Fruit fly (Drosophila melanogaster) whole organism, embryonic: ENCODE results near the gene Fit2.

ENCODE experiments used
- Atf-2 ChIP-seq: fragments of 200-800 bp; sonication (Bioruptor generic); optimal IDR thresholded peaks from 2 replicates; lab custom pipeline; 2016; ENCODE audit warnings: missing biosample characterization, missing genetic modification characterization
- Bteb2 ChIP-seq: fragments of 200-800 bp; sonication (Bioruptor generic); optimal IDR thresholded peaks from 2 replicates; lab custom pipeline; 2016; ENCODE audit warnings: missing biosample characterization, missing genetic modification characterization
- CG10267 ChIP-seq: fragments of 200-800 bp; sonication (Bioruptor generic); optimal IDR thresholded peaks from 2 replicates; lab custom pipeline; 2018; ENCODE audit warnings: missing biosample characterization, mild to moderate bottlenecking, missing genetic modification characterization, moderate library complexity
- CG11560 ChIP-seq: fragments of 200-800 bp; sonication (Bioruptor generic); IDR thresholded peaks from 3 replicates; pipeline ENCODE4 v1.3.6; 2022; ENCODE audit warnings: missing biosample characterization, missing genetic modification characterization
- CG1233 ChIP-seq: fragments of 200-800 bp; sonication (Bioruptor generic); optimal IDR thresholded peaks from 4 replicates; lab custom pipeline; 2018; ENCODE audit warnings: missing biosample characterization, mild to moderate bottlenecking, missing genetic modification characterization
- CG14441 ChIP-seq: fragments of 200-800 bp; sonication (Bioruptor generic); IDR thresholded peaks from 2 replicates; pipeline ENCODE4 v1.3.6; 2022; ENCODE audit warnings: missing biosample characterization, missing genetic modification characterization
- CG15269 ChIP-seq: fragments of 200-800 bp; sonication (Bioruptor generic); optimal IDR thresholded peaks from 2 replicates; lab custom pipeline; 2018; ENCODE audit warnings: missing biosample characterization, mild to moderate bottlenecking, missing genetic modification characterization, moderate library complexity
- CG1602 ChIP-seq: fragments of 200-800 bp; sonication (Bioruptor generic); optimal IDR thresholded peaks from 3 replicates; lab custom pipeline; 2016; ENCODE audit warnings: missing biosample characterization, missing genetic modification characterization
- CG16779 ChIP-seq: fragments of 200-800 bp; sonication (Bioruptor generic); IDR thresholded peaks from 2 replicates; pipeline ENCODE4 v1.3.6; 2022; ENCODE audit warnings: missing biosample characterization, missing genetic modification characterization
- CG17328 ChIP-seq: fragments of 200-800 bp; sonication (Bioruptor generic); IDR thresholded peaks from 2 replicates; pipeline ENCODE4 v1.3.6; 2022; ENCODE audit warnings: missing biosample characterization, missing genetic modification characterization
- CG2199 ChIP-seq: fragments of 200-800 bp; sonication (Bioruptor generic); IDR thresholded peaks from 3 replicates; pipeline ENCODE4 v1.3.6; 2022; ENCODE audit warnings: missing biosample characterization, missing genetic modification characterization
- CG33213 ChIP-seq: fragments of 200-800 bp; sonication (Bioruptor generic); optimal IDR thresholded peaks from 3 replicates; lab custom pipeline; 2016; ENCODE audit warnings: missing biosample characterization, missing genetic modification characterization
- CG4730 ChIP-seq: fragments of 200-800 bp; sonication (Bioruptor generic); IDR thresholded peaks from 2 replicates; pipeline ENCODE4 v1.3.6; 2022; ENCODE audit warnings: missing biosample characterization, missing genetic modification characterization
- CG6272 ChIP-seq: fragments of 200-800 bp; sonication (Bioruptor generic); IDR thresholded peaks from 2 replicates; pipeline ENCODE4 v1.3.6; 2022; ENCODE audit warnings: missing biosample characterization, missing genetic modification characterization
- CG6765 ChIP-seq: fragments of 200-800 bp; sonication (Bioruptor generic); optimal IDR thresholded peaks from 3 replicates; lab custom pipeline; 2017; ENCODE audit warnings: missing biosample characterization, mild to moderate bottlenecking, missing genetic modification characterization
- CG8290 ChIP-seq, 3 experiments: fragments of 200-800 bp; sonication (Bioruptor generic); optimal IDR thresholded peaks; 2 replicates each; lab custom pipeline; 2016 to 2019; ENCODE audit warnings: missing biosample characterization in 3 of 3, missing genetic modification characterization in 3 of 3, mild to moderate bottlenecking in 2 of 3, moderate library complexity in 1 of 3
- CG8359 ChIP-seq: fragments of 200-800 bp; sonication (Bioruptor generic); optimal IDR thresholded peaks from 2 replicates; lab custom pipeline; 2017; ENCODE audit warnings: missing biosample characterization, mild to moderate bottlenecking, missing genetic modification characterization, borderline replicate concordance
- CG9215 ChIP-seq: fragments of 200-800 bp; sonication (Bioruptor generic); IDR thresholded peaks from 2 replicates; pipeline ENCODE4 v1.3.6; 2022; ENCODE audit warnings: missing biosample characterization, missing genetic modification characterization
- CHES-1-like ChIP-seq: fragments of 200-800 bp; sonication (Bioruptor generic); optimal IDR thresholded peaks from 2 replicates; lab custom pipeline; 2016; ENCODE audit warnings: missing biosample characterization, missing genetic modification characterization
- Dip2 ChIP-seq: fragments of 200-800 bp; sonication (Bioruptor generic); IDR thresholded peaks from 2 replicates; pipeline ENCODE4 v1.3.6; 2022; ENCODE audit warnings: missing biosample characterization, missing genetic modification characterization
- Dll ChIP-seq: fragments of 200-800 bp; sonication (Bioruptor generic); IDR thresholded peaks from 4 replicates; pipeline ENCODE4 v1.3.6; 2022; ENCODE audit warnings: missing biosample characterization, missing genetic modification characterization; ENCODE audit not compliant: partially characterized antibody
- Ets97D ChIP-seq: fragments of 200-800 bp; sonication (Bioruptor generic); optimal IDR thresholded peaks from 3 replicates; lab custom pipeline; 2016; ENCODE audit warnings: missing biosample characterization, missing genetic modification characterization
- Fer3 ChIP-seq: fragments of 200-800 bp; sonication (Bioruptor generic); optimal IDR thresholded peaks from 2 replicates; lab custom pipeline; 2018; ENCODE audit warnings: missing biosample characterization, mild to moderate bottlenecking, missing genetic modification characterization, moderate library complexity
- Gsc ChIP-seq: fragments of 200-800 bp; sonication (Bioruptor generic); IDR thresholded peaks from 2 replicates; pipeline ENCODE4 v1.3.6; 2022; ENCODE audit warnings: missing biosample characterization, missing genetic modification characterization
- Lim3 ChIP-seq: fragments of 200-800 bp; sonication (Bioruptor generic); IDR thresholded peaks from 2 replicates; pipeline ENCODE4 v1.3.6; 2022; ENCODE audit warnings: missing biosample characterization, missing genetic modification characterization
- Mes4 ChIP-seq: fragments of 200-800 bp; sonication (Bioruptor generic); optimal IDR thresholded peaks from 2 replicates; lab custom pipeline; 2016; ENCODE audit warnings: missing biosample characterization, missing genetic modification characterization
- Optix ChIP-seq: fragments of 200-800 bp; sonication (Bioruptor generic); IDR thresholded peaks from 3 replicates; pipeline ENCODE4 v1.3.6; 2022; ENCODE audit warnings: missing biosample characterization, missing genetic modification characterization
- Poxn ChIP-seq: fragments of 200-800 bp; sonication (Bioruptor generic); IDR thresholded peaks from 2 replicates; pipeline ENCODE4 v1.3.6; 2022; ENCODE audit warnings: missing biosample characterization, missing genetic modification characterization
- Sry-δ ChIP-seq: fragments of 200-800 bp; sonication (Bioruptor generic); optimal IDR thresholded peaks from 2 replicates; lab custom pipeline; 2016; ENCODE audit warnings: missing biosample characterization, missing genetic modification characterization
- Usf ChIP-seq: fragments of 200-800 bp; sonication (Bioruptor generic); optimal IDR thresholded peaks from 2 replicates; lab custom pipeline; 2017; ENCODE audit warnings: missing genotype, missing biosample characterization, missing genetic modification characterization
- bbx ChIP-seq: fragments of 200-800 bp; sonication (Bioruptor generic); IDR thresholded peaks from 2 replicates; pipeline ENCODE4 v1.3.6; 2022; ENCODE audit warnings: missing biosample characterization, missing genetic modification characterization; ENCODE audit not compliant: partially characterized antibody
- cas ChIP-seq: fragments of 200-800 bp; sonication (Bioruptor generic); IDR thresholded peaks from 2 replicates; pipeline ENCODE4 v1.3.6; 2022; ENCODE audit warnings: missing biosample characterization, missing genetic modification characterization
- ci ChIP-seq: fragments of 200-800 bp; sonication (Bioruptor generic); IDR thresholded peaks from 3 replicates; pipeline ENCODE4 v1.3.6; 2022; ENCODE audit warnings: missing biosample characterization, missing genetic modification characterization
- crol ChIP-seq: fragments of 200-800 bp; sonication (Bioruptor generic); IDR thresholded peaks from 2 replicates; pipeline ENCODE4 v1.3.6; 2022; ENCODE audit warnings: missing biosample characterization, missing genetic modification characterization
- exex ChIP-seq: fragments of 200-800 bp; sonication (Bioruptor generic); optimal IDR thresholded peaks from 4 replicates; lab custom pipeline; 2018; ENCODE audit warnings: missing biosample characterization, mild to moderate bottlenecking, missing genetic modification characterization, moderate library complexity
- gce ChIP-seq: fragments of 200-800 bp; sonication (Bioruptor generic); IDR thresholded peaks from 3 replicates; pipeline ENCODE4 v1.3.6; 2022; ENCODE audit warnings: missing biosample characterization, missing genetic modification characterization
- gcm2 ChIP-seq: fragments of 200-800 bp; sonication (Bioruptor generic); optimal IDR thresholded peaks from 2 replicates; lab custom pipeline; 2016; ENCODE audit warnings: missing biosample characterization, missing genetic modification characterization
- gfzf ChIP-seq: fragments of 200-800 bp; sonication (Bioruptor generic); optimal IDR thresholded peaks from 2 replicates; lab custom pipeline; 2016; ENCODE audit warnings: missing biosample characterization, mild to moderate bottlenecking, missing genetic modification characterization, moderate library complexity
- insv ChIP-seq, 2 experiments: fragments of 200-800 bp; sonication (Bioruptor generic); optimal IDR thresholded peaks; 3 replicates each; lab custom pipeline; 2016 to 2018; ENCODE audit warnings: missing biosample characterization in 2 of 2, missing genetic modification characterization in 2 of 2
- jing ChIP-seq: fragments of 200-800 bp; sonication (Bioruptor generic); optimal IDR thresholded peaks from 2 replicates; lab custom pipeline; 2018; ENCODE audit warnings: missing biosample characterization, mild to moderate bottlenecking, missing genetic modification characterization
- mam ChIP-seq: fragments of 200-800 bp; sonication (Bioruptor generic); optimal IDR thresholded peaks from 3 replicates; lab custom pipeline; 2016; ENCODE audit warnings: missing biosample characterization, missing genetic modification characterization
- mld ChIP-seq: fragments of 200-800 bp; sonication (Bioruptor generic); IDR thresholded peaks from 3 replicates; pipeline ENCODE4 v1.3.6; 2022; ENCODE audit warnings: missing biosample characterization, missing genetic modification characterization; ENCODE audit not compliant: partially characterized antibody
- nmo ChIP-seq: fragments of 200-800 bp; sonication (Bioruptor generic); optimal IDR thresholded peaks from 2 replicates; lab custom pipeline; 2018; ENCODE audit warnings: missing biosample characterization, mild to moderate bottlenecking, missing genetic modification characterization, moderate library complexity
- odd ChIP-seq: fragments of 200-800 bp; sonication (Bioruptor generic); optimal IDR thresholded peaks from 2 replicates; lab custom pipeline; 2017; ENCODE audit warnings: missing biosample characterization, mild to moderate bottlenecking, missing genetic modification characterization
- pros ChIP-seq: fragments of 200-800 bp; sonication (Bioruptor generic); optimal IDR thresholded peaks from 3 replicates; lab custom pipeline; 2019; ENCODE audit warnings: missing biosample characterization, mild to moderate bottlenecking, missing genetic modification characterization, moderate library complexity
- ranshi ChIP-seq: fragments of 200-800 bp; sonication (Bioruptor generic); IDR thresholded peaks from 2 replicates; pipeline ENCODE4 v1.3.6; 2022; ENCODE audit warnings: missing biosample characterization, missing genetic modification characterization
- salm ChIP-seq: fragments of 200-800 bp; sonication (Bioruptor generic); optimal IDR thresholded peaks from 2 replicates; lab custom pipeline; 2018; ENCODE audit warnings: missing biosample characterization, mild to moderate bottlenecking, missing genetic modification characterization
- sim ChIP-seq: fragments of 200-800 bp; sonication (Bioruptor generic); IDR thresholded peaks from 2 replicates; pipeline ENCODE4 v1.3.6; 2022; ENCODE audit warnings: missing biosample characterization, missing genetic modification characterization
- sqz ChIP-seq: fragments of 200-800 bp; sonication (Bioruptor generic); optimal IDR thresholded peaks from 3 replicates; lab custom pipeline; 2018; ENCODE audit warnings: missing biosample characterization, mild to moderate bottlenecking, missing genetic modification characterization
- tgo ChIP-seq: fragments of 200-800 bp; sonication (Bioruptor generic); IDR thresholded peaks from 3 replicates; pipeline ENCODE4 v1.3.6; 2022; ENCODE audit warnings: missing biosample characterization, missing genetic modification characterization
- wek ChIP-seq: fragments of 200-800 bp; sonication (Bioruptor generic); optimal IDR thresholded peaks from 3 replicates; lab custom pipeline; 2018; ENCODE audit warnings: missing biosample characterization, mild to moderate bottlenecking, missing genetic modification characterization, moderate library complexity
- zen ChIP-seq: fragments of 200-800 bp; sonication (Bioruptor generic); optimal IDR thresholded peaks from 3 replicates; lab custom pipeline; 2018; ENCODE audit warnings: missing biosample characterization, mild to moderate bottlenecking, missing genetic modification characterization, moderate library complexity

Fit2 gene

DNA sequence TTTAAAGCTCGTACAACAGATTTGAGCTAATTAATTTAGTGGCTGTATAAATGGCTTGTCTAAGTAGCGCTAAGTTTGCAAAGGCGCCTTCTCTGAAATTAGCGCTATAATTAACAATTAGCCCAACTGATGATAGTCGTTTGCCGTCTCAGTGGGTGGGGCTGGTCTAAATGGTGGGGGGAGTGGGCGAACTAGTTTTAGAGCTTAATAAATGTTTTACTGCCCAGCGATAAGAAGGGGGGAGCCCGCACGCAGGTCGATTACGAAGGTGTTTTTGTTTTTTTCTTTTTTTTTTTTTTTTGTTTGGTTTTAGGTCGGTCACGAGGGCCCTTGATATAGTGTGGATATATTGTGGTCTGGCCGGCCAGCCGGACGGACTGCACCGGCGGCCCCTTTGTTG, 23.1 kb upstream of the Fit2 start (continued):
- TF ChIP-seq bbx (GFP tag; lab: Robert Waterston, UW) (no peak), Dip2 (GFP tag; lab: Robert Waterston, UW) (no peak), CG8290 (GFP tag; optimal IDR thresholded peaks at IDR 0.05; lab: Kevin White, UChicago) (no peak), CG8290 (tag; optimal IDR thresholded peaks at IDR 0.05; lab: Kevin White, UChicago) (no peak), Bteb2 (no peak), CG1233 (GFP tag; lab: Kevin White, UChicago) (no peak), Mes4 (GFP tag; lab: Kevin White, UChicago) (no peak), Fer3 (tag; lab: Kevin White, UChicago) (peak; percentile 4), CG10267 (no peak), ci (GFP tag; lab: Robert Waterston, UW) (no peak), mam (GFP tag; lab: Kevin White, UChicago) (no peak), CG33213 (GFP tag; lab: Kevin White, UChicago) (no peak), Dll (GFP tag; lab: Robert Waterston, UW) (no peak), mld (GFP tag; lab: Robert Waterston, UW) (no peak), CG15269 (tag; lab: Kevin White, UChicago) (peak; percentile 45), sim (GFP tag; lab: Robert Waterston, UW) (no peak), wek (GFP tag; lab: Kevin White, UChicago) (no peak), Optix (no peak), salm (tag; lab: Kevin White, UChicago) (no peak), exex (peak; percentile 93), insv (GFP tag; optimal IDR thresholded peaks at IDR 0.05; lab: Kevin White, UChicago) (no peak), CG11560 (tag; lab: Robert Waterston, UW) (no peak), CG14441 (no peak), Ets97D (GFP tag; lab: Kevin White, UChicago) (no peak), Sry-δ (GFP tag; lab: Kevin White, UChicago) (no peak), Lim3 (GFP tag; lab: Robert Waterston, UW) (no peak), jing (GFP tag; lab: Kevin White, UChicago) (no peak), CG2199 (GFP tag; lab: Robert Waterston, UW) (no peak), CG6272 (no peak), gfzf (no peak), CG1602 (GFP tag; lab: Kevin White, UChicago) (no peak), Usf (GFP tag; lab: Kevin White, UChicago) (no peak), gcm2 (no peak), CG4730 (GFP tag; lab: Robert Waterston, UW) (no peak), odd (GFP tag; lab: Kevin White, UChicago) (no peak), nmo (no peak), sqz (GFP tag; lab: Kevin White, UChicago) (no peak), CG6765 (peak; percentile 32), crol (GFP tag; lab: Robert Waterston, UW) (peak; percentile 57), CHES-1-like (no peak), Poxn (no peak), ranshi (GFP tag; lab: Robert Waterston, UW) (no peak), tgo (no peak), Gsc (GFP tag; lab: Robert Waterston, UW) (no peak), gce (GFP tag; lab: Robert Waterston, UW) (0 out of 3 replicates have a peak, but pooled peaks have one; percentile 25), CG9215 (GFP tag; lab: Robert Waterston, UW) (no peak), CG17328 (GFP tag; lab: Robert Waterston, UW) (no peak), pros (GFP tag; lab: Kevin White, UChicago) (no peak), CG8359 (GFP tag; lab: Kevin White, UChicago) (no peak), cas (GFP tag; lab: Robert Waterston, UW) (no peak), Atf-2 (no peak), CG16779 (GFP tag; lab: Robert Waterston, UW) (no peak), zen (tag; lab: Kevin White, UChicago) (no peak)
